Worm (Caenorhabditis elegans) whole organism, early embryonic: ENCODE results near the gene ZK662.2.

Experiments
- F13C5.2 ChIP-seq: sonication (generic microtip); optimal IDR thresholded peaks from 2 replicates; lab custom pipeline; 2017; ENCODE audit warnings: mild to moderate bottlenecking, missing genetic modification characterization, inconsistent platforms, missing compliant biosample characterization
- aly-1 ChIP-seq: sonication (generic microtip); optimal IDR thresholded peaks from 2 replicates; lab custom pipeline; 2016; ENCODE audit warnings: missing genetic modification characterization, missing compliant biosample characterization
- ama-1 ChIP-seq: fragments of 150-350 bp; optimal IDR thresholded peaks from 2 replicates; lab custom pipeline; 2014
- ets-7 ChIP-seq: sonication (generic microtip); optimal IDR thresholded peaks from 2 replicates; lab custom pipeline; 2016; ENCODE audit warnings: missing genotype, missing genetic modification characterization, missing compliant biosample characterization
- flt-1 ChIP-seq: fragments of 200-800 bp; sonication (Bioruptor generic); IDR thresholded peaks from 2 replicates; pipeline ENCODE4 v1.3.6; 2022; ENCODE audit warnings: missing genetic modification characterization, missing compliant biosample characterization
- hmg-4 ChIP-seq: fragments of 200-800 bp; sonication (Bioruptor generic); optimal IDR thresholded peaks from 2 replicates; lab custom pipeline; 2018; ENCODE audit warnings: mild to moderate bottlenecking, missing genetic modification characterization, missing compliant biosample characterization
- pes-1 ChIP-seq: fragments of 200-800 bp; sonication (Bioruptor generic); IDR thresholded peaks from 2 replicates; pipeline ENCODE4 v1.3.6; 2022; ENCODE audit warnings: missing genetic modification reagents, missing genetic modification characterization, missing compliant biosample characterization
- tbx-11 ChIP-seq: fragments of 200-800 bp; sonication (Bioruptor generic); IDR thresholded peaks from 2 replicates; pipeline ENCODE4 v1.3.6; 2022; ENCODE audit warnings: missing genetic modification characterization, missing compliant biosample characterization
- tra-4 ChIP-seq: sonication (generic microtip); optimal IDR thresholded peaks from 2 replicates; lab custom pipeline; 2017; ENCODE audit warnings: missing genetic modification characterization, missing compliant biosample characterization

DNA sequence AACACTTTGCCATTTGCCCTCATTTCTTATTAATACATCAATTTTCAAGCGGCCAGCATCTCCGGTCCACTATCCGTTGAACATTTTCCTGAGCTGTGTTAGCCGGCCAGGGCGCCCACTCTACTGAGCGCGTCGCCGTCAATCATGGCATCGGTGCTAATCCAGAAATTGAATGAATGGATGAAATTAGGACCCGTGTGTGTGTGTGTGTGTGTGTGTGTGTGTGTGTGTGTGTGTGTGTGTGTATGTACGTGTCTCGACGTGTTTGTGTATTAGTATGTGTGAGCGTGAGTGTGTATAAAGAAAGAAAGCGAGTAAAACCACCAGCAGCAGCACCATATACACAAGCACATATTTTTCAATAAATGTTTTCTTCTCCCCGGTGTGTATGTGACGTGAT is 43.3 kb upstream of the ZK662.2 start:
- TF ChIP-seq tra-4 (no peak), ets-7 (no peak), pes-1 (GFP tag; lab: Robert Waterston, UW) (no peak), flt-1 (no peak), hmg-4 (GFP tag; lab: Kevin White, UChicago) (no peak), tbx-11 (no peak), ama-1 (lab: Kevin White, UChicago) (no peak), F13C5.2 (no peak), aly-1 (tag; lab: Kevin White, UChicago) (no peak)
